Fruit fly (Drosophila melanogaster): ENCODE measurements around the gene Prosbeta7.

Prosbeta7 gene

dm6 chr3R:5327911-5328310 is 30.3 kb downstream of the Prosbeta7 start (continued):
- TF ChIP-seq tap (tag; optimal IDR thresholded peaks at IDR 0.05) = no peak
- TF ChIP-seq CTCF (GFP tag; optimal IDR thresholded peaks at IDR 0.05) = no peak
- TF ChIP-seq BEAF-32 (GFP tag; optimal IDR thresholded peaks at IDR 0.05) = no peak
- no peak for TF ChIP-seq dmrt99B (tag; optimal IDR thresholded peaks at IDR 0.05)
- peak; percentile 6 for TF ChIP-seq CG10979 (tag; optimal IDR thresholded peaks at IDR 0.05)
- no peak for TF ChIP-seq Doc2 (GFP tag; IDR thresholded peaks at IDR 0.05)
- TF ChIP-seq Hr39 (optimal IDR thresholded peaks at IDR 0.05) = no peak
- TF ChIP-seq Side (GFP tag; optimal IDR thresholded peaks at IDR 0.05) = no peak
- no peak for TF ChIP-seq CG16863 (GFP tag; optimal IDR thresholded peaks at IDR 0.05)
- no peak for TF ChIP-seq sug (tag; optimal IDR thresholded peaks at IDR 0.05)
- no peak for TF ChIP-seq CG10366 (GFP tag; IDR thresholded peaks at IDR 0.05)
- TF ChIP-seq CG3726 (GFP tag; IDR thresholded peaks at IDR 0.05) = no peak
- TF ChIP-seq CG33213 (GFP tag; optimal IDR thresholded peaks at IDR 0.05) = no peak
- no peak for TF ChIP-seq br (optimal IDR thresholded peaks at IDR 0.05)
- TF ChIP-seq Sox100B (GFP tag; optimal IDR thresholded peaks at IDR 0.05) = no peak
- no peak for TF ChIP-seq toy (GFP tag; IDR thresholded peaks at IDR 0.05)
- no peak for TF ChIP-seq CG32532 (GFP tag; IDR thresholded peaks at IDR 0.05)
- no peak for TF ChIP-seq CG18599 (GFP tag; optimal IDR thresholded peaks at IDR 0.05)
- peak in 1 of 2 experiments; percentile 59 for TF ChIP-seq Hr78 (GFP tag; optimal IDR thresholded peaks at IDR 0.05)
- no peak for TF ChIP-seq crp (GFP tag; optimal IDR thresholded peaks at IDR 0.05)
- no peak for TF ChIP-seq gro (GFP tag; optimal IDR thresholded peaks at IDR 0.05)
- no peak for TF ChIP-seq Myb (GFP tag; optimal IDR thresholded peaks at IDR 0.05)
- no peak for TF ChIP-seq CG7786 (GFP tag; optimal IDR thresholded peaks at IDR 0.05)
- TF ChIP-seq croc (GFP tag; conservative IDR thresholded peaks at IDR 0.05) = no peak
- TF ChIP-seq bcd (GFP tag; optimal IDR thresholded peaks at IDR 0.05) = no peak
- TF ChIP-seq Kr (GFP tag; optimal IDR thresholded peaks at IDR 0.05) = no peak
- no peak for TF ChIP-seq ranshi (GFP tag; IDR thresholded peaks at IDR 0.05)
- TF ChIP-seq CG2199 (GFP tag; IDR thresholded peaks at IDR 0.05) = no peak
- no peak for TF ChIP-seq CG34376 (GFP tag; optimal IDR thresholded peaks at IDR 0.05)
- no peak for TF ChIP-seq Opbp (GFP tag; IDR thresholded peaks at IDR 0.05; ENCODE audit: partially characterized antibody)
- TF ChIP-seq disco-r (GFP tag; optimal IDR thresholded peaks at IDR 0.05) = no peak
- TF ChIP-seq kni (GFP tag; optimal IDR thresholded peaks at IDR 0.05) = peak; percentile 43
- TF ChIP-seq Mrtf (GFP tag; IDR thresholded peaks at IDR 0.05) = no peak
- no peak for TF ChIP-seq bowl (GFP tag; IDR thresholded peaks at IDR 0.05)
- TF ChIP-seq CG31388 (GFP tag; optimal IDR thresholded peaks at IDR 0.05) = no peak
- TF ChIP-seq CG1647 (GFP tag; optimal IDR thresholded peaks at IDR 0.05) = no peak
- peak; percentile 12 for TF ChIP-seq CG13424 (tag; optimal IDR thresholded peaks at IDR 0.05)
- TF ChIP-seq Chrac-16 (GFP tag; optimal IDR thresholded peaks at IDR 0.05) = no peak
- no peak for TF ChIP-seq Six4 (GFP tag; optimal IDR thresholded peaks at IDR 0.05)
- no peak for TF ChIP-seq mirr (GFP tag; optimal IDR thresholded peaks at IDR 0.05)
- no peak for TF ChIP-seq Mad (GFP tag; optimal IDR thresholded peaks at IDR 0.05)
- no peak for TF ChIP-seq CG32767 (GFP tag; IDR thresholded peaks at IDR 0.05)
- TF ChIP-seq CG6254 (GFP tag; optimal IDR thresholded peaks at IDR 0.05) = no peak
- TF ChIP-seq mld (GFP tag; IDR thresholded peaks at IDR 0.05; ENCODE audit: partially characterized antibody) = no peak
- no peak for TF ChIP-seq wek (GFP tag; optimal IDR thresholded peaks at IDR 0.05)
- TF ChIP-seq CG17186 (GFP tag; optimal IDR thresholded peaks at IDR 0.05) = no peak
- TF ChIP-seq zen2 (GFP tag; IDR thresholded peaks at IDR 0.05; ENCODE audit: partially characterized antibody) = no peak
- no peak for TF ChIP-seq usp (GFP tag; optimal IDR thresholded peaks at IDR 0.05)
- TF ChIP-seq CG13123 (GFP tag; optimal IDR thresholded peaks at IDR 0.05) = no peak
- TF ChIP-seq CG34422 (GFP tag; IDR thresholded peaks at IDR 0.05) = no peak
- no peak for TF ChIP-seq CG1832 (GFP tag; optimal IDR thresholded peaks at IDR 0.05)
- peak; percentile 29 for TF ChIP-seq CG14710 (tag; optimal IDR thresholded peaks at IDR 0.05)
- no peak for TF ChIP-seq CG16813 (GFP tag; IDR thresholded peaks at IDR 0.05; ENCODE audit: partially characterized antibody)
